Worm (Caenorhabditis elegans): ENCODE results near the gene vglu-3.

- TF ChIP-seq dao-5 (tag; optimal IDR thresholded peaks at IDR 0.05) (no peak), him-1 (tag; optimal IDR thresholded peaks at IDR 0.05) (no peak)
These were observed 28.7 kb downstream of the vglu-3 start for ce11 chrIII:10328565-10329541.
